Worm (Caenorhabditis elegans) whole organism, L1 larva: ENCODE results near the gene mtg-1.

ENCODE experiments used
- egl-27 ChIP-seq, 2 experiments: fragments of 150-350 bp in 1 of 2; sonication (generic microtip); optimal IDR thresholded peaks; 3 replicates each; lab custom pipeline; 2017 to 2018; ENCODE audit warnings: missing biosample characterization in 2 of 2, missing genetic modification characterization in 2 of 2, missing genetic modification reagents in 2 of 2
- hlh-17 ChIP-seq: fragments of 200-800 bp; sonication (Bioruptor generic); optimal IDR thresholded peaks from 2 replicates; lab custom pipeline; 2018; ENCODE audit warnings: missing genetic modification characterization, mild to moderate bottlenecking, missing compliant biosample characterization, moderate library complexity, borderline replicate concordance
- mdl-1 ChIP-seq, 2 experiments: fragments of 150-350 bp; optimal IDR thresholded peaks; 2 replicates each; lab custom pipeline; 2014 to 2017; ENCODE audit warnings: missing biosample characterization in 2 of 2, missing genetic modification characterization in 2 of 2, inconsistent platforms in 1 of 2
- snpc-4 ChIP-seq: fragments of 150-350 bp; optimal IDR thresholded peaks from 2 replicates; lab custom pipeline; 2014; ENCODE audit warnings: missing biosample characterization, missing genetic modification characterization
- sptf-1 ChIP-seq: fragments of 150-350 bp; optimal IDR thresholded peaks from 2 replicates; lab custom pipeline; 2014; ENCODE audit warnings: missing biosample characterization, missing genetic modification characterization
- sup-37 ChIP-seq: fragments of 200-800 bp; sonication (Bioruptor generic); optimal IDR thresholded peaks from 2 replicates; lab custom pipeline; 2018; ENCODE audit warnings: mild to moderate bottlenecking, missing genetic modification characterization, missing compliant biosample characterization
- unc-98 ChIP-seq: fragments of 200-800 bp; sonication (Bioruptor generic); IDR thresholded peaks from 2 replicates; pipeline ENCODE4 v1.3.6; 2022; ENCODE audit warnings: missing genetic modification characterization, missing compliant biosample characterization

DNA sequence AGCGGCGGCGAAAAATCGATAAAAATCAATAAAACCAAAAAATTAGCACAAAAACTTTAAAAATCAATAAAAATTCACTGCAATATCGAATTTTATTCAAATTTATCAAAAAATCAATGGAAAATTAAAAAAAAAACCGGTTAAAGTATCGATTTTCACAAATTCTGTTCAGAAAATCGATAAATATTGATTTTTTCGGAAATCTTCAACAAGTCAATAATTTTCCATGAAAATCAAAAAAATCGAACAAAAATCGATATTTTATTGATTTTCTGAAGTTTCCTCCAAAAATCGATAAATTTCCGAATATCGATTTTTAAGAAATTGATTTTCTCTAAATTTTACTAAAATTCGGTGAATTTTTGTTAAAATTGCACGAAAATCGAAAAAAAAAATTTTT is 45.0 kb downstream of the mtg-1 start:
- TF ChIP-seq sptf-1 (tag; lab: Kevin White, UChicago) (no peak), egl-27 (tag; optimal IDR thresholded peaks at IDR 0.05; lab: Kevin White, UChicago) (no peak), mdl-1 (tag; optimal IDR thresholded peaks at IDR 0.05; lab: Kevin White, UChicago) (no peak), sup-37 (no peak), hlh-17 (GFP tag; lab: Kevin White, UChicago) (no peak), unc-98 (GFP tag; lab: Robert Waterston, UW) (no peak), snpc-4 (tag; lab: Kevin White, UChicago) (no peak)
